Fruit fly (Drosophila melanogaster): ENCODE data around the gene Npc2b.

Npc2b gene

DNA sequence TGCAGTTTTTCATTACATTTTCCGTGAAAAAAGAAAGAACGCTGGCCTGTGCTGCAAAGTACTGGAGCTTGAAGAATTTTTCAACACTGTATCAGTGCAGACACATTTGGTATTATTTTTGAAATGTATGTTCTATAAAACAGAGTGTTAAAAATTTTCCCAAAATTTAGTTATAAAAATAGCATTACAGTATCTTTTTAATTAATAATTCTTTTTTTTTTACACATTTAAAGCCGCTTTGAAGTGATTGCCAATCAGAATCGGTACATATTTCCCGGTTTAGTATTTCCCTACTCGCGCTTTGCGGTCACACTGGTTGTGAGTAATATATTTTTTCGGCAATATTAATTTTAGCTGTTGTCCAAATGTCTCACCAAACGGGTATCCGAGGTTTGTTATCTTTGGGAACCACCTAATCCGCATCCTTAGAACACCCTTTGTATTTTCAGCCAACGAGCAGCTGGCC lies 33.1 kb downstream of the Npc2b start, which contains the start of the genes Abi and twf (continued):
- TF ChIP-seq CG10431 (GFP tag; optimal IDR thresholded peaks at IDR 0.05) (no peak), wdn (GFP tag; IDR thresholded peaks at IDR 0.05) (peak; percentile 32; the same call in 1 of the 2 replicates), Ets65A (GFP tag) (peak; percentile 80), CG11560 (tag; IDR thresholded peaks at IDR 0.05) (no peak), onecut (GFP tag; IDR thresholded peaks at IDR 0.05) (no peak), CG4707 (GFP tag; optimal IDR thresholded peaks at IDR 0.05) (no peak), CG13296 (GFP tag; optimal IDR thresholded peaks at IDR 0.05) (peak; percentile 23), Nf-YC (tag; optimal IDR thresholded peaks at IDR 0.05) (no peak), pb (GFP tag; optimal IDR thresholded peaks at IDR 0.05) (no peak), CG11723 (GFP tag; optimal IDR thresholded peaks at IDR 0.05) (no peak), Nf-YB (GFP tag; optimal IDR thresholded peaks at IDR 0.05) (peak; percentile 45), CG4360 (GFP tag; IDR thresholded peaks at IDR 0.05) (no peak), CG18262 (tag; optimal IDR thresholded peaks at IDR 0.05) (peak; percentile 58), dan (GFP tag; IDR thresholded peaks at IDR 0.05) (no peak), grn (GFP tag; optimal IDR thresholded peaks at IDR 0.05) (no peak), CG30403 (GFP tag; optimal IDR thresholded peaks at IDR 0.05) (peak; percentile 90), Fer2 (tag; optimal IDR thresholded peaks at IDR 0.05) (peak; percentile 35), Asciz (GFP tag; optimal IDR thresholded peaks at IDR 0.05) (peak; percentile 22), aop (GFP tag; IDR thresholded peaks at IDR 0.05) (no peak), CG42726 (GFP tag; IDR thresholded peaks at IDR 0.05; ENCODE audit: partially characterized antibody) (no peak), CG13894 (tag; optimal IDR thresholded peaks at IDR 0.05) (peak; percentile 54), CG10321 (GFP tag; IDR thresholded peaks at IDR 0.05) (no peak), CG2199 (GFP tag; IDR thresholded peaks at IDR 0.05) (no peak), CG1602 (GFP tag; optimal IDR thresholded peaks at IDR 0.05) (peak; percentile 80), E2f2 (GFP tag; IDR thresholded peaks at IDR 0.05) (peak; percentile 54), CG7357 (GFP tag; IDR thresholded peaks at IDR 0.05) (no peak), vvl (GFP tag; IDR thresholded peaks at IDR 0.05) (peak; percentile 81), CG12769 (tag; optimal IDR thresholded peaks at IDR 0.05) (no peak), fd102C (GFP tag; optimal IDR thresholded peaks at IDR 0.05) (peak; percentile 12), CG9727 (GFP tag; optimal IDR thresholded peaks at IDR 0.05) (peak; percentile 66), CG7839 (tag; optimal IDR thresholded peaks at IDR 0.05) (peak; percentile 62), grau (tag; optimal IDR thresholded peaks at IDR 0.05) (peak; percentile 57), cato (GFP tag; optimal IDR thresholded peaks at IDR 0.05; ENCODE audit: borderline replicate concordance) (peak; percentile 46), bbx (GFP tag; IDR thresholded peaks at IDR 0.05; ENCODE audit: partially characterized antibody) (no peak), Fer3 (tag; optimal IDR thresholded peaks at IDR 0.05) (peak; percentile 62), dati (GFP tag; IDR thresholded peaks at IDR 0.05) (no peak), Pdp1 (GFP tag; optimal IDR thresholded peaks at IDR 0.05) (peak; percentile 41 to 71), al (GFP tag; IDR thresholded peaks at IDR 0.05) (0 out of 2 replicates have a peak, but pooled peaks have one; percentile 41), tap (tag; optimal IDR thresholded peaks at IDR 0.05) (peak; percentile 13), PHDP (tag; optimal IDR thresholded peaks at IDR 0.05) (peak; percentile 74), dm (GFP tag; optimal IDR thresholded peaks at IDR 0.05) (peak; percentile 17), ash1 (GFP tag; optimal IDR thresholded peaks at IDR 0.05) (no peak), pzg (GFP tag; optimal IDR thresholded peaks at IDR 0.05) (peak; percentile 52), CG12942 (GFP tag; optimal IDR thresholded peaks at IDR 0.05) (peak; percentile 75), maf-S (GFP tag; optimal IDR thresholded peaks at IDR 0.05) (peak; percentile 63), Dad (GFP tag; optimal IDR thresholded peaks at IDR 0.05) (peak; percentile 62), CG14050 (GFP tag; IDR thresholded peaks at IDR 0.05) (peak; percentile 40; the same call in 1 of the 3 replicates), CG10366 (GFP tag; IDR thresholded peaks at IDR 0.05) (peak; percentile 52), H2.0 (GFP tag; IDR thresholded peaks at IDR 0.05) (peak; percentile 52), Oli (tag; optimal IDR thresholded peaks at IDR 0.05) (peak; percentile 47), CG33213 (GFP tag; optimal IDR thresholded peaks at IDR 0.05) (peak; percentile 29)

All from whole organism, embryonic.